Worm (Caenorhabditis elegans): ENCODE data around the gene lgc-48.

DNA sequence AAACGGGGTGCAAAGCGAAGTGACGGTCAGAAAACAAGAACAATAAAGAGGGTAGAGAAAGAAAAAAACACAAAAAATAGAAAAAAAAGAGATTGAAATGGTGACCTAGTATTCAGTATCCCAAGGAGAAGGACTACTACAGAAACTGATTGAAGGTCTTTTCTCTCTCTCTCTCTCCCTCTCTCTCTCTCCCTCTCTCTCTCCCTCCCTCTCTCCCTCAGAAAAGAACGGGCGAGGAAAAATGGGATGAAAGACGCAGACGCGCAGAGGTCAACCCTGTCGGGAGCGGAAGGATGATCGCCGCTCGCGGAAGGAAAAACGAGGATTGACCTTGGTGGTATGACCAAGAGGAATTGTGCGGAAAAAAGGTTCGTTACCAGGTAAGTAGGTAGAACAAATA lies 34.5 kb downstream of the lgc-48 start:
- TF ChIP-seq ceh-82 (tag; optimal IDR thresholded peaks at IDR 0.05), result no peak
- no peak for TF ChIP-seq unc-62 (GFP tag; optimal IDR thresholded peaks at IDR 0.05)
- no peak for TF ChIP-seq fkh-10 (GFP tag; optimal IDR thresholded peaks at IDR 0.05)
- TF ChIP-seq ZK546.5 (tag; optimal IDR thresholded peaks at IDR 0.05), result no peak
- no peak for TF ChIP-seq nhr-67 (tag; optimal IDR thresholded peaks at IDR 0.05)

All from whole organism, L3 larva.